Fruit fly (Drosophila melanogaster) whole organism, adult: ENCODE data around the gene Larp4B.
A peak's percentile ranks its signal among the peaks of the same experiment; 100 is the strongest.

Experiments used
- CG12768 ChIP-seq: fragments of 200-800 bp; sonication (Bioruptor generic); optimal IDR thresholded peaks from 2 replicates; lab custom pipeline; 2017; ENCODE audit warnings: missing biosample characterization, missing genetic modification characterization, mild to moderate bottlenecking, moderate library complexity, missing genetic modification reagents
- CG33017 ChIP-seq: fragments of 200-800 bp; sonication (Bioruptor generic); optimal IDR thresholded peaks from 2 replicates; lab custom pipeline; 2018; ENCODE audit warnings: missing biosample characterization, mild to moderate bottlenecking, missing genetic modification characterization, moderate library complexity
- CG5204 ChIP-seq: fragments of 200-800 bp; sonication (Bioruptor generic); optimal IDR thresholded peaks from 2 replicates; lab custom pipeline; 2016; ENCODE audit warnings: missing biosample characterization, missing genetic modification characterization
- CG7045 ChIP-seq: fragments of 200-800 bp; sonication (Bioruptor generic); optimal IDR thresholded peaks from 2 replicates; lab custom pipeline; 2017; ENCODE audit warnings: missing biosample characterization, mild to moderate bottlenecking, missing genetic modification characterization
- CG7101 ChIP-seq: fragments of 200-800 bp; sonication (Bioruptor generic); optimal IDR thresholded peaks from 2 replicates; lab custom pipeline; 2018; ENCODE audit warnings: missing biosample characterization, mild to moderate bottlenecking, missing genetic modification characterization, moderate library complexity
- Clk ChIP-seq: fragments of 200-800 bp; sonication (Bioruptor generic); optimal IDR thresholded peaks from 2 replicates; lab custom pipeline; 2017; ENCODE audit warnings: missing biosample characterization, missing genetic modification characterization
- Crg-1 ChIP-seq: fragments of 200-800 bp; sonication (Bioruptor generic); optimal IDR thresholded peaks from 2 replicates; lab custom pipeline; 2016; ENCODE audit warnings: missing biosample characterization, missing genetic modification characterization
- Hr96 ChIP-seq: fragments of 200-800 bp; sonication (Bioruptor generic); optimal IDR thresholded peaks from 2 replicates; lab custom pipeline; 2016; ENCODE audit warnings: missing biosample characterization, missing genetic modification characterization
- Mnt ChIP-seq: fragments of 200-800 bp; sonication (Bioruptor generic); optimal IDR thresholded peaks from 2 replicates; lab custom pipeline; 2016; ENCODE audit warnings: missing biosample characterization, mild to moderate bottlenecking, missing genetic modification characterization
- bab1 ChIP-seq: fragments of 200-800 bp; sonication (Bioruptor generic); optimal IDR thresholded peaks from 3 replicates; lab custom pipeline; 2019; ENCODE audit warnings: missing biosample characterization, mild to moderate bottlenecking, missing genetic modification characterization, moderate library complexity
- kay ChIP-seq: fragments of 200-800 bp; sonication (Bioruptor generic); peaks from one replicate; lab custom pipeline; 2016; ENCODE audit warnings: missing biosample characterization, missing genetic modification characterization, borderline replicate concordance
- ovo ChIP-seq: fragments of 200-800 bp; sonication (Bioruptor generic); optimal IDR thresholded peaks from 2 replicates; lab custom pipeline; 2016; ENCODE audit warnings: missing biosample characterization, missing genetic modification characterization
- pad ChIP-seq: fragments of 200-800 bp; sonication (Bioruptor generic); optimal IDR thresholded peaks from 3 replicates; lab custom pipeline; 2017; ENCODE audit warnings: missing biosample characterization, missing genetic modification characterization, mild to moderate bottlenecking, moderate library complexity, missing genetic modification reagents
- toe ChIP-seq: fragments of 200-800 bp; sonication (Bioruptor generic); optimal IDR thresholded peaks from 2 replicates; lab custom pipeline; 2016; ENCODE audit warnings: missing biosample characterization, missing genetic modification characterization

DNA sequence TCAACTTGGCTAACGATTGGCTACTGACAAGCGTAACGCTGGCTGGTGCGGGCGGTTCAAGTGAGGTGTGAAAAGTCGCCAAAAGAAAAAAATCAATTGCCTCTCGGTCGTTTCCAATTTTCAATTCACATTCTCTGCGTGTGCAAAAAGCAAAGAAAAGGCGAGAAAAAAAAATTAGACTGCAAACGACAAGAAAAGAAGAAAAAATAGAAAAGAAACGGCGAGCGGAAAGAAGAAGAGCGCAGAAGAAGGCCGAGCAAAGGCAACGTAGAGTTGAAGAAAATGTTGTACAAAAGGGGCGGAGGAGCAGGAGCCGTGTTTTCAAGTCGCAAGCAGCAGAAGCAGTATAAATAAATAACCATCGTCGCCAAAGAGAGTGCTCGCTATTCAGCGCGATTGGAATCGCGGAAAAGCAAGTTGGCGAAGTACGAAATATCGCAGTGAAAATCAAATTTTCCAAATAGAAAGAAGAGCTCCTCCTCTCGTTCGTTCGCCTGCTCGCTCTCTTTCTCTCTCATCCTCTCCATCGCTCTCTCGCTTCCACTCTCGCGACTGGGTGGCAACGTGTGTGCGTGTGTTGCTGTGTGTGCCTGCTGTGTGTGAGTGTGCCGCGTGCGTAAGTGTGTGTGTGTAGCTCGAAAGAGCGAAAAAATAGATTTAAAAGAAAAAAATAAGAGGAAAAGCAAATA is 1.3 kb downstream of the Larp4B start:
- TF ChIP-seq CG7045 (GFP tag; lab: Kevin White, UChicago): peak; percentile 32
- no peak for TF ChIP-seq CG5204 (GFP tag; lab: Kevin White, UChicago)
- no peak for TF ChIP-seq bab1 (GFP tag; lab: Kevin White, UChicago)
- TF ChIP-seq toe (GFP tag; lab: Kevin White, UChicago): no peak
- no peak for TF ChIP-seq Hr96 (GFP tag; lab: Kevin White, UChicago)
- peak; percentile 72 for TF ChIP-seq Mnt (GFP tag; lab: Kevin White, UChicago)
- TF ChIP-seq CG33017 (tag; lab: Kevin White, UChicago): peak; percentile 44
- peak; percentile 26 for TF ChIP-seq pad (GFP tag; lab: Kevin White, UChicago)
- TF ChIP-seq kay (GFP tag; lab: Kevin White, UChicago): no peak
- TF ChIP-seq Clk (GFP tag; lab: Kevin White, UChicago): no peak
- TF ChIP-seq CG12768: peak; percentile 67
- TF ChIP-seq CG7101: peak; percentile 25
- no peak for TF ChIP-seq ovo (GFP tag; lab: Kevin White, UChicago)
- peak; percentile 13 for TF ChIP-seq Crg-1 (GFP tag; lab: Kevin White, UChicago)
